Worm (Caenorhabditis elegans): ENCODE measurements around the gene degl-2.

degl-2 gene

DNA sequence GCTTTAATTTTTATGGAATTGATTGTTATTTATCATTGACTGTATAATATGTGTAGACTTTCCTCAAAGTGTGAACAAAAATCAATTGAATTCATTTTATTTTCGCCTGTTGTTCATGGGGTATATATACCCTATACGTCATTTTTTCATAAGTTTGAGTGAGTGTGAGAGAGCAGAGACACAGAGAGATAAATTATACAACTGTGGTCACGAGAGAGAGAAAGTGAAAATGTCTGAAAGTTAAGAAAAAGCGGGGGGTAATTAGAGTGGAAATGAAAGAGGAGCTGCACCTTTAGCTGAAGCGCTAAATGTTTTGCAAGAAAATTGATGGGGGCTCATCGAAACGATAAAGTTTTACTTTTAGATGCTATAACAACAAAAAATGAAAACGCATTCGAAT, 17.5 kb upstream of the degl-2 start:
- TF ChIP-seq unc-62 (GFP tag; optimal IDR thresholded peaks at IDR 0.05) = no peak

DNA sequence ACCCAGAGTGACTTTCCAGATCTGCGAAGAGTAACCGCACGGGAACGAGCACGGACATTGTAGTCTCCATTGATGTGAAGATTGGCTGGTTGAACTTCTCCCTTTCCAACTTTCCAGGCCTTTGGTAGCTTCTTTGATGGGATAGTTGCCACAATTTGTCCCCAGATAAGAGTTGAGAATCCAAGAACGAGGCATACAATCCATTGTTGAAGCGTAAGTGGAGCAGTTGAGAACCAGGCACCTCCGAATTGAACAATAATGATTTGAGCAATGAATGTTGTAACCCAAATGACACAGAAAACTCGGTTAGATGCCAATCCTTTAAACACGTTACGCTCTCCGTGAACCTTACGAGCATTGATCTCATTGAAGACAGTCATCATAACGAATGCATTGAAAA, 16.3 kb upstream of the degl-2 start:
- TF ChIP-seq unc-62 (GFP tag; optimal IDR thresholded peaks at IDR 0.05) = no peak

DNA sequence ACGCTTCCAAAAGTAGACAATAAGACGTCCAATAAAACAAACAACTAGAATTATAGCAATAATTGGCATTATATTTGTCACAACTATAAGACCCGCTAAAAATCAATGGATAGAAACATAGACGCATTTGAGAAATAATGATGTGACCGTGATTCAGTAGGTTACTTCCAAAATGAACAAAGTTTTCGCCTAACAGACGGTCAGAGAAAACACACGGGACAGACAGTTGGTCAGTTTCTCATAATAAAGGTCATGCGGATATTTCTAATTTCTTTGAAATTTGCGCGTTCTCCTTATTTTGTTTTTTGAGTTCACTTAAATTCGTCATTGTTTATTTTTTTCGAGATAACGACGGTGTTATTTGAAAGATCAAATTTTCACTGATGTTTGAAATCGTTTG, 11.7 kb upstream of the degl-2 start:
- no peak for TF ChIP-seq unc-62 (GFP tag; optimal IDR thresholded peaks at IDR 0.05)

DNA sequence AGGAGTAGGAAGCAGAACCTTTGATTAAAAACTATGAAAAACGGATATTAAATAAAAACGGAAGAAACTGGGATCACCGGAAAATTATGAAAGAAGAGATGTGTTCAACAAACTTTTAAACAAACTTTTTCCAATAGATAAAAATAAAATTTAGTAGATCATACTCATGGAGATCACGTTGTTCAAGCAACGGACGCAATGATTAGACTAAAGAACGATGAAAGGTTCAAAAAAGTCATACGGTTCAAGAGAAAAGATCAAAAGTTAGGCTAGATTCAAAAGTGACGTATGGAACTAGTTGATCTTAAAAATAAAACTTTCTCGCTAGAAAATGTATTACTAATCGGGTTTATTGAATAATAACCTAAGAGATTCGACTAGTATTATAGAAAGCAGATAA, 11.2 kb upstream of the degl-2 start:
- TF ChIP-seq unc-62 (GFP tag; optimal IDR thresholded peaks at IDR 0.05) = no peak

DNA sequence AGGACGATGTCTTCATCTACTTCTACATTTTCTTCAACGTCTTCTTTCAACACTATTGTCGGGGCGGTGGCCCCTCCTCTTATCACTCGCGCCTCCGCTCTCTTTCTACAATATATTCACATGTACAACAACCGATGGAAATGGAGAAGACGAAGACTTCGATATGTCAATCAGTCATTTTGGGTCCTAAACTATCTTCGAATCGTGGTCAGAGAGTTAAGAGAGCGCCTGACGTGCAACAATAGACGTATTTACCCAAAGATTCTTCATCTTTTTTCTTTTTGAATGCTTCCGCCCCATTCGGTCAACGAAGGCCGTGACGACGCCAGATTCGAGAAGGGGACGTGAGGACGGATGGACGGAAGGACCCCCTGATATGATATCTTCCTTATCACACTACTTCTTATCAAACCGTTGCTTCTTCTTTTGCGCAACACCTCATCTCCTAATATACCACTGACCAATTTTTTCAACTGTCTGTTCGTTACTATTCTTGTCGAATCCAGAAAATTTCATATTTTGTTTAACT, 10.3 kb upstream of the degl-2 start:
- no peak for TF ChIP-seq unc-62 (GFP tag; optimal IDR thresholded peaks at IDR 0.05)

DNA sequence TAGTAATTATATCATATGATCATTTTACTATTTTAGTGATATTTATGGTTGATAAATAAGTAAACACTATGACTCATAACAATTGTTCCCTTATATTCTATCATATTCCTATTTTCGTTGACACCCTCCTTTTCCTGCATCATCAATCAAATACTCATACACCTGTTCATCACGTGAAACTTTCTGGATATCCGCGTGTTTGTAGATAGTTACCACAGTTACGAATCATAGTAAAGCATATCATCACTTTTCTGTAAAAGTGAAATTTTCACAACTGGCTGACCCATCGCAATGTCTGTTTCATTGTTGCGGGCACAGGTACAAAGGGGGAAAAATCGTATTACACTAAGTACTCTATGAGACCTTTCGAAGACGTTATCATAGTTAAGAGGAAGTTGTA, 9.4 kb upstream of the degl-2 start:
- no peak for TF ChIP-seq unc-62 (GFP tag; optimal IDR thresholded peaks at IDR 0.05)

DNA sequence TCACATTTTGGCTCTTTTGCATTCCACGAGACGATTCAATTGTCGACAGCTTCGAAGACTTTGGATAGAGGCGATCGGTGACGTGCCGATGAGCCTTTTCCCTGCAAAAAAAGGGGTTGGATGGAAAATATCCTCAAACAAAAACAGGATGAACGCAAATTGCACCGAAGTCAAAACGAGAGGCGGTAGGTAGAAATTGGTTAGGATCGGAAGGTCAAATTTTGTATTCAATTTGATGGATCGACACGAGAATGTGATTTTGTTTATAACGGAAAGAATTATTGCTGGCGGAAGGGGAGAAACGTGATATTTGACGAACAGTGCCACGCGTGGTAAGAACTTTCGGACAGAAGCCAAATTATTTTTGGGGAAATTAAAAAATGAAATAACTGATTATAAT, 8.4 kb upstream of the degl-2 start, which contains the start of gene mca-1:
Gene mca-1, minus strand, starts transcription at position 101 of the 400 bp plus-strand sequence.
- TF ChIP-seq unc-62 (GFP tag; optimal IDR thresholded peaks at IDR 0.05) = no peak

DNA sequence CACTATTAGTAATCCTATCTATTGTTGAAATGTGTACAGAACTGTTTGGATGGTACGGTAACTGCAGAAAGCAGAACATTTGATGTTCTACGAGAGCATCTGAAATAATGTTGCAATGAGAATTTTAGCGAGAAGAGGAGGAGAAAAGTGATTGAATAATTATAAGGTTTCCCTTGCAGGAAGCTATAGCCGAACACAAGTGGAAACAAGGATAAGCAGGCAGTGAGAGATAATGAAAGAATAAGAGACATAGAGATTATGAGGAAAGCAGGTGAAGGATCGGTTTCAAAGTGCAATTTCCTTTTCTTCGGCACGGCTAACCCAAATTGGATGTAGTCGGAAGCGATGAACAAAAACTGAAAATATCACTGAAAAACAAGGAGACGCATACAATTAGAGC, 1.4 kb upstream of the degl-2 start, which contains the start of gene del-2:
Gene del-2, minus strand, starts transcription at position 101 of the 400 bp plus-strand sequence.
- no peak for TF ChIP-seq unc-62 (GFP tag; optimal IDR thresholded peaks at IDR 0.05)

DNA sequence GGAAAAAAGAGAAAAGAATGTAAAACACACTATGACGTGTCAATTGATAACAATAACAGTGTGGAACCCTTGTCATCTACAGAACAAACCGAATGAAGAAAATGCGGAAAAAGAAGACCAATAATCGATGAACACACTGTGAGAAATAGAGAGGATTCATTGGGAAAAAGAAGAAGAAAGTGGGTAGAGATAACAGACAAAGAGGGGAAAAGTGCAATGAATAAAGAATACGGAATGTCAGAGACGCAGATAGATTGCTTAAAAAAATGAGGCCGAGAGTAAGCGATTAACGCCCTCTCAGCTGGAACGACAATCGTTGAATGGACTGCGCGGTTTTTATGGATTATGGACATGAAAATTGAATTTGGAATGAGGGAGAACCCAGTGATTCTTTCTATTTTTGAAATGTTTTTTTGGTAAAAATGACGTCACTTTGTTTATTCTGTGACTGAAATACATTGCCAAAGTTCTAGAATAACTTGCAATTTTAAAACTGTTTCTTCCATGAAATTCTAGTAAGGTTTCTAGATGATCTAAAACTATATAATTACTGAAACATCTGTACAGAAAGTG, 4.6 kb downstream of the degl-2 start, which contains the start of gene amph-1:
Gene amph-1, minus strand, starts transcription at position 85 of the 573 bp plus-strand sequence.
- TF ChIP-seq unc-62 (GFP tag; optimal IDR thresholded peaks at IDR 0.05) = no peak

DNA sequence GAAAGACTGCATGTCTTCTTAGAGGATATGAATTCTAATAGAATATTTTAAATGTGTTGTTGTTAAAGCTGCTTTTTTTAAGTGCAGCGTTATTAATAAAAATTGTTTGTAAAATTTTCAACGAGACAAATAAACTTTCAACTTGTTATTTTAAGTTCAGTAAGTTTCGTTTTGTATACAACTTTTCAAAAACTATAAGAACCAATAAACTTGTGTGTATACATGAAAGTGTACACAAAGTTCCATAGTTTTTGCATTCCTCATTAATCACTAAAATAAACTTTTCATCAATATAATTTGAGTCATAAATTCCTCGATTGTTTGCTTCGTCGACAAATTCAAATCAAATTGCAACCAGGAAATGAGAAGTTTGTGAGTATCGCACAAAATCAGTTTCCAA, 5.4 kb downstream of the degl-2 start, which contains the start of gene srm-3:
Gene srm-3, plus strand, starts transcription at position 301 of the 400 bp plus-strand sequence.
- no peak for TF ChIP-seq unc-62 (GFP tag; optimal IDR thresholded peaks at IDR 0.05)

DNA sequence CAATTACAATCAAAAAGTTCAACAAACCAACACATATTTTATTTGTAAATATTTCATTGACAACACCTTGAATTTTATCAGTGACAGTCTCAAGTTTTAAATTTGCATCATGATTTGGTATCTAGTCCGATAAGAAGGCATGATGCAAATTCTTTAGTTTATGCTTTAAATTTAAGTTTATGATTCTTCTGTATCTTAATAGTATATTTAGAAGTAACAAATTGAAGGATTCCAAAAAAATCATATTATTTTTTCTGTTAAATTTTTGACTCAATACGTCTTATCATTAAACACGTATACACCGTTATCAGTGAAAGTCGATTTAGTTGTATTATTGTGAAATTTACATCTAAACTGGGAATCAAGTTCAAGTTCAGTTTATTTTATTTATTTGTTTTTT, 7.9 kb downstream of the degl-2 start, which contains the start of gene chca-1:
Gene chca-1, plus strand, starts transcription at position 161 of the 400 bp plus-strand sequence.
- TF ChIP-seq unc-62 (GFP tag; optimal IDR thresholded peaks at IDR 0.05) = no peak

DNA sequence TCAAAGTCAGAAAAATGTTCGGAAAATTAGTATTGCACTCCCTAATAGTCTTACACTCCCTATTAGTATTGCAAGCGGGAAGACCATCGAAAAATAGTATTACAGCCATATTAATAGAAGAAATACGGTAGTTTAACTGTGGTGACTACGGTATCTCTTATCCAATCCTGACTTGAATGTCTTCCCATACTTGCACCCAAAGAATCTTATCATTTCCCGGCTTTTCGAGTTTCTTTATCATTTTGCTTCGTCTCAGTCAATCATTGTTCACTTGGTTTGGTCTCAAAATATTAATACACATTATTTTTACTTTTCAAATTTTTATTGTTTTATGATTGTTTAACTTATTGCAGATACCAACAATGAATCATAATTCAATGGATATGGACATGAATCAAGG, 9.9 kb downstream of the degl-2 start, which contains the start of gene F58G6.3:
Gene F58G6.3, plus strand, starts transcription at position 352 of the 400 bp plus-strand sequence.
- no peak for TF ChIP-seq unc-62 (GFP tag; optimal IDR thresholded peaks at IDR 0.05)

DNA sequence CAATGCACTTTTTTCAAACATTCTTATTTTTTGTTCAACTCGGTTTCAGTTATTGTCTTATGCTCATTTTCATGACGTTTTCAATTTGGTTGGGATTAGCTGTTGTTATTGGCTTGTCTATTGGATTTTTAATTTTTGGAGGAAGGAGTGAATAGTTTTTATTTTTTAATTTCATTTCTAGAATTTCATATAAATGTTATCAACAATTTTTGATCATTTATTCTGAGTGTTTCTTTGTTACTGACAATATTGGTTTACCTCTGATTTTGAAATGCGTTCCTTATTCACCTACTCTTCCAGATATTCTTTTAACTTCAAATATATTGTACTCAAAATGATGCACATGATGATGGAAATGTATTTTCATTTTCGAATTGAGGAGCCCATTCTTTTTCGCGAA, 10.7 kb downstream of the degl-2 start, which contains the start of gene F58G6.7:
Gene F58G6.7, plus strand, starts transcription at position 301 of the 400 bp plus-strand sequence.
- TF ChIP-seq unc-62 (GFP tag; optimal IDR thresholded peaks at IDR 0.05) = no peak

DNA sequence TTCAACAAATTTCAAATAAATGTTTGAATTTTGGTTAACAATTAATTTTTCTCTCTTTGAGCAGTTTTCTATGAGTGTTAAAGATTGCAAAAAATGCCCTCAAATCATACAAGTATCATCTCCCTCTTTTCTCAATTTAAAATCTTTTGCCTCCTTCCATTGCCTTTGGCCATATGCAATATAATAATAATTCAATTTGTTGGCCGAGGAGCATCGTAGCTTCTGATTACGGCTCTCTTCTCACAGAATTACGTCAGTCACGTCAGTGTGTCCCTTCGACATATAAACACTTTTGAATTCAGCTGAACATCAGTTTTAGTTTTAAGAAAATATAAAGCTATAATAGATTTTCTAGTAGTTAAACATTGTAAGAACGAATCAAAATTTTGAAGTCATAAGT, 12.3 kb downstream of the degl-2 start:
- no peak for TF ChIP-seq unc-62 (GFP tag; optimal IDR thresholded peaks at IDR 0.05)

DNA sequence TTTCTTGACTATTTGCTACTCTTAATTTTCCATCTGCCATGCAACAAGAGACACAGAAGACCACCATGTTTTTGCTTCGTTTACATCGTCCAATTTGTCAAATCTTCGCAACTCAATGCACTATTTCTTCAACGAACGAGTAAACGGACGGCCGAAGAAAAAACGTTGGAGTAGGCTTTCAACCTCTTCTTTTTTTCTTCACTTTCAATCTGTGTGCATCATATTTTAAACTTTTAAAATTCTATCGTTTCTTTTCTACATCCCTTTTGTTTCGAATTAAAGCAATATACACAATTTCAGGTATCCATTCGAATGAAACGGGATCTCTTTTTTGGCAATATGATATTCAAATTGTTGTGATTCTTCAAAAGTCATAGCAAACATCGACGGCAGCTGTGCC, 14.5 kb downstream of the degl-2 start, which contains the start of gene acc-1:
Gene acc-1, plus strand, starts transcription at position 301 of the 400 bp plus-strand sequence.
- TF ChIP-seq unc-62 (GFP tag; optimal IDR thresholded peaks at IDR 0.05) = no peak

DNA sequence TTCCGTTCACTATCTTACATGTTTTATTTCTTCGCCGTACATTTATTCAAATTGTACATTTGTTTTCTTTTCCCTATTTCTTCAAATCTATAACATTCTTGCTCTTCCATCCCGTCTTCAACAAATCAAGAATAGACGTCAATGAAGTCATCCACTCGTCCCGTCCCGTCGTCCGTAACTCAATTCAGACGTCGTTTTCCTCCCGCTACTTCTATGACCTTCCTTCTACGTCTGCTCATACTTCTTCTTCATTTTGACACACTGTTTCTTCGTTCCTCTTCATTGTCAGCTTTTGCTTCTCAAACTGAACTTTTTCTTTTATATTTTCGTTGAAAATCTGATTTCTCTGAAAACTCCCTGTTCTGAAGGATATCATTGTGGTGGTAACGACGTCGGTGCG, 16.7 kb downstream of the degl-2 start:
- no peak for TF ChIP-seq unc-62 (GFP tag; optimal IDR thresholded peaks at IDR 0.05)

DNA sequence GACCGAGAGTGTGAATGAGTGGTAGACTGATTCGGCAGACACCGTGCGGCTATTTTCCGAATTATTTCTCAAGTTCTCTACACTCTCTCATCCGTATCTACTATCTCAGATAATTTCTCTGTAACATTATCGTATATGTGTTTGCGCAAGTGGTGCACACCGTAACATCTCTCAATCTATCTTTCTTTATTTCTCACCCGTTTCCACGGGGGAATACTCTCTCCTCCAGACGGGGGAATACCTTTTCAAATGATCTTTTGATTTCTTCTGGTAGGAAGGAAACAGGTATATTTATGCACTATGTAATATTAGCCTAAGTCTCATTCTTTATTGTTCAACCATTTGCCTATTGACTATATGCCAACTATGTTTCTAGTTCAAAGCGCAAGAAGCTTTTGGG, 23.8 kb downstream of the degl-2 start:
- no peak for TF ChIP-seq unc-62 (GFP tag; optimal IDR thresholded peaks at IDR 0.05)

Data from whole organism, dauer.